Fruit fly (Drosophila melanogaster): ENCODE results near the gene CG34456.

CG34456 gene

dm6 chr3L:9373374-9374004 lies 11.6 kb downstream of the CG34456 start (continued):
- no peak for TF ChIP-seq CG12744 (GFP tag; optimal IDR thresholded peaks at IDR 0.05)
- peak; percentile 45; the same call in 2 of the 3 replicates for TF ChIP-seq Doc3 (GFP tag; IDR thresholded peaks at IDR 0.05; ENCODE audit: partially characterized antibody)
- no peak for TF ChIP-seq fru (optimal IDR thresholded peaks at IDR 0.05)
- peak; percentile 14 for TF ChIP-seq trh (GFP tag; optimal IDR thresholded peaks at IDR 0.05)
- TF ChIP-seq slbo (GFP tag; IDR thresholded peaks at IDR 0.05) = peak; percentile 69
- TF ChIP-seq ewg (GFP tag; optimal IDR thresholded peaks at IDR 0.05) = peak; percentile 60
- TF ChIP-seq CG4707 (GFP tag; optimal IDR thresholded peaks at IDR 0.05) = no peak
- TF ChIP-seq D19A (tag; optimal IDR thresholded peaks at IDR 0.05) = peak; percentile 6
- no peak for TF ChIP-seq pita (GFP tag; optimal IDR thresholded peaks at IDR 0.05)
- peak; percentile 33 for TF ChIP-seq gcm (GFP tag; optimal IDR thresholded peaks at IDR 0.05)
- TF ChIP-seq CG1602 (GFP tag; optimal IDR thresholded peaks at IDR 0.05) = peak; percentile 28
- no peak for TF ChIP-seq fd64A (GFP tag; optimal IDR thresholded peaks at IDR 0.05)
- peak; percentile 48 for TF ChIP-seq Hsf (GFP tag; optimal IDR thresholded peaks at IDR 0.05)
- peak; percentile 22 for TF ChIP-seq CG9437 (GFP tag; optimal IDR thresholded peaks at IDR 0.05)
- TF ChIP-seq CG4328 (GFP tag; optimal IDR thresholded peaks at IDR 0.05) = peak; percentile 61
- peak; percentile 89 for TF ChIP-seq sens (GFP tag)
- no peak for TF ChIP-seq CG10274 (GFP tag; optimal IDR thresholded peaks at IDR 0.05)
- TF ChIP-seq unc-4 (GFP tag; IDR thresholded peaks at IDR 0.05; ENCODE audit: partially characterized antibody) = peak; percentile 54
- TF ChIP-seq CG12769 (tag; optimal IDR thresholded peaks at IDR 0.05) = no peak
- peak; percentile 79 for TF ChIP-seq CG13296 (GFP tag; optimal IDR thresholded peaks at IDR 0.05)
- no peak for TF ChIP-seq CG42726 (GFP tag; IDR thresholded peaks at IDR 0.05; ENCODE audit: partially characterized antibody)
- no peak for TF ChIP-seq CG10959 (GFP tag; IDR thresholded peaks at IDR 0.05)
- TF ChIP-seq Pdp1 (GFP tag; optimal IDR thresholded peaks at IDR 0.05) = peak in 1 of 2 experiments; percentile 19
- TF ChIP-seq luna (GFP tag; optimal IDR thresholded peaks at IDR 0.05) = no peak
- no peak for TF ChIP-seq kay (GFP tag; optimal IDR thresholded peaks at IDR 0.05)
- TF ChIP-seq CG6683 (GFP tag; optimal IDR thresholded peaks at IDR 0.05) = peak; percentile 36
- no peak for TF ChIP-seq pfk (GFP tag; optimal IDR thresholded peaks at IDR 0.05)
- TF ChIP-seq PHDP (tag; optimal IDR thresholded peaks at IDR 0.05) = peak; percentile 73
- TF ChIP-seq fd102C (GFP tag; optimal IDR thresholded peaks at IDR 0.05) = no peak
- no peak for TF ChIP-seq exex (tag; optimal IDR thresholded peaks at IDR 0.05)
- peak; percentile 17 for TF ChIP-seq Chrac-16 (GFP tag; optimal IDR thresholded peaks at IDR 0.05)
- TF ChIP-seq CG12659 (GFP tag; optimal IDR thresholded peaks at IDR 0.05) = peak; percentile 74
- TF ChIP-seq MTF-1 (GFP tag; optimal IDR thresholded peaks at IDR 0.05; ENCODE audit: borderline replicate concordance) = peak; percentile 49
- TF ChIP-seq CG14441 (GFP tag; IDR thresholded peaks at IDR 0.05) = peak; percentile 56
- no peak for TF ChIP-seq CG1603 (tag; optimal IDR thresholded peaks at IDR 0.05)
- TF ChIP-seq CG9727 (GFP tag; optimal IDR thresholded peaks at IDR 0.05) = peak; percentile 66
- peak; percentile 21 for TF ChIP-seq CG15011 (GFP tag; optimal IDR thresholded peaks at IDR 0.05)
- TF ChIP-seq klu (GFP tag; IDR thresholded peaks at IDR 0.05) = no peak
- TF ChIP-seq cato (GFP tag; optimal IDR thresholded peaks at IDR 0.05; ENCODE audit: borderline replicate concordance) = peak; percentile 18
- TF ChIP-seq CG31441 (GFP tag; IDR thresholded peaks at IDR 0.05) = peak; percentile 75
- no peak for TF ChIP-seq Gug (GFP tag; IDR thresholded peaks at IDR 0.05)
- peak; percentile 36 for TF ChIP-seq run (tag; optimal IDR thresholded peaks at IDR 0.05)
- peak; percentile 37 for TF ChIP-seq Hr3 (GFP tag; optimal IDR thresholded peaks at IDR 0.05)
- TF ChIP-seq Sox102F (GFP tag; optimal IDR thresholded peaks at IDR 0.05) = peak; percentile 76
- no peak for TF ChIP-seq hbn (GFP tag; IDR thresholded peaks at IDR 0.05; ENCODE audit: partially characterized antibody)
- TF ChIP-seq CG11723 (GFP tag; optimal IDR thresholded peaks at IDR 0.05) = peak; percentile 51
- TF ChIP-seq CG7786 (GFP tag; optimal IDR thresholded peaks at IDR 0.05) = no peak
- TF ChIP-seq onecut (GFP tag; IDR thresholded peaks at IDR 0.05) = peak; percentile 40
- no peak for TF ChIP-seq CG9876 (GFP tag; optimal IDR thresholded peaks at IDR 0.05)

All from whole organism, embryonic.